Fruit fly (Drosophila melanogaster) Kc167 (cell line): ENCODE results near the gene CG31279.

Experiments
- Myc ChIP-seq: fragments of >200 bp; optimal IDR thresholded peaks from 2 replicates; lab custom pipeline; 2017; ENCODE audit warnings: missing external identifiers
- psq ChIP-seq: fragments of >200 bp; optimal IDR thresholded peaks from 2 replicates; lab custom pipeline; 2017; ENCODE audit warnings: missing external identifiers

DNA sequence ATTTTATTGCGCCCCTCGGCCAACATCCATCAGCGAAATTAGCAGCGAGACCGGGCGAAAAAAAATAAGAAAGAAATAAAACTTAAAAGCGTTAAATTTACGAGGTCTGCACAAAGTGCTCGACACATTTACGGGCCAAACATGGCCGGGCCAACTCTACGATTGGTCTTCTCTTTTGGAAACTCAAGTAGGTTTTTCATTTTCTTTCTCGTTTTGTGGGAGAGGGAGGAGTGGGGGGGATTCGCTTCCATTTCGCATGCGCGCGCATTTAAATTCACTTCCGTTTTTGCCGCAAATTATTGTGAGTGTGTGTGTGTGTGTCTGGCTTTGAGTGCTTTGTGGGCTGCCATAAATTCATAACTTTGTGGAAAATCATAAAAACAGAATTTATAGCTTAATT, 3.0 kb upstream of the CG31279 start:
- TF ChIP-seq Myc (lab: Kevin White, UChicago) (no peak), psq (lab: Kevin White, UChicago) (no peak)
